Fruit fly (Drosophila melanogaster) whole organism, prepupa: ENCODE measurements around the gene CG13014.
A peak's percentile ranks its signal among the peaks of the same experiment; 100 is the strongest.

ENCODE experiments used
- CG15336 ChIP-seq: fragments of 200-800 bp; sonication (Bioruptor generic); IDR thresholded peaks from 2 replicates; pipeline ENCODE4 v1.3.6; 2022; ENCODE audit warnings: missing biosample characterization, missing genetic modification characterization
- CG16779 ChIP-seq: fragments of 200-800 bp; sonication (Bioruptor generic); optimal IDR thresholded peaks from 3 replicates; lab custom pipeline; 2017; ENCODE audit warnings: missing biosample characterization, mild to moderate bottlenecking, missing genetic modification characterization
- CG3032 ChIP-seq: fragments of 200-800 bp; optimal IDR thresholded peaks from 2 replicates; lab custom pipeline; 2019; ENCODE audit warnings: missing biosample characterization, mild to moderate bottlenecking, missing genetic modification characterization, moderate library complexity
- CG6854 ChIP-seq: fragments of 200-800 bp; sonication (Bioruptor generic); optimal IDR thresholded peaks from 2 replicates; lab custom pipeline; 2017; ENCODE audit warnings: missing biosample characterization, mild to moderate bottlenecking, missing genetic modification characterization
- Eip78C ChIP-seq: fragments of 200-800 bp; sonication (Bioruptor generic); peaks from one replicate; lab custom pipeline; 2016; ENCODE audit warnings: missing biosample characterization, missing genetic modification characterization
- Ets21C ChIP-seq: fragments of 200-800 bp; sonication (Bioruptor generic); optimal IDR thresholded peaks from 3 replicates; lab custom pipeline; 2016; ENCODE audit warnings: missing biosample characterization, missing genetic modification characterization
- Gug ChIP-seq: fragments of 200-800 bp; sonication (Bioruptor generic); IDR thresholded peaks from 2 replicates; pipeline ENCODE4 v1.3.6; 2022; ENCODE audit warnings: missing biosample characterization, missing genetic modification characterization
- fkh ChIP-seq: fragments of 200-800 bp; sonication (Bioruptor generic); optimal IDR thresholded peaks from 3 replicates; lab custom pipeline; 2017; ENCODE audit warnings: missing biosample characterization, mild to moderate bottlenecking, missing genetic modification characterization, moderate library complexity

DNA sequence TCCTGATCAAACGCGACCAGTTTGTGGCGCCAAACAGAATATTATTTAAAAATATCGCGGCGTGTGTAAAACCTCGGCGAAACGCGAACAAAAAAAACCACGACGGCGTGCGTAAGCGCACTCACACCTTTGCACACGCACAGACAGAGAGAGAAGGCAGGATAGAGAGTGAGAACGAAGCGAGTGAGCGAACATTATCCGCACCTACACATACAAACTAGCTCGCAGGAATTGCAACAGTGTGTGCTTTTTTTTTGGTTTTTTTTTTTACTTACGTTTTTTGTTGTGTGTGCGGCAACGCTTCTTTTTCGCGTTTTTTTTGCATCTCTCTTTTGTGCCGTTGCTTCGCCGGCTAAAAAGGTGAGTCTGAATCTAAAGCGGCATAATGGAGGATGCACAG, 12.1 kb downstream of the CG13014 start:
- peak; percentile 90 for TF ChIP-seq CG15336 (GFP tag; lab: Robert Waterston, UW)
- peak; percentile 86 for TF ChIP-seq CG3032 (tag; lab: Kevin White, UChicago)
- no peak for TF ChIP-seq fkh (GFP tag; lab: Kevin White, UChicago)
- peak; percentile 98 for TF ChIP-seq CG16779 (tag; lab: Kevin White, UChicago)
- TF ChIP-seq Ets21C (GFP tag; lab: Kevin White, UChicago) = no peak
- peak; percentile 93 for TF ChIP-seq CG6854
- TF ChIP-seq Eip78C = peak; percentile 91
- TF ChIP-seq Gug (GFP tag; lab: Robert Waterston, UW) = peak; percentile 76
